Worm (Caenorhabditis elegans): ENCODE measurements around the gene tba-9.

- TF ChIP-seq tbx-11 (GFP tag; IDR thresholded peaks at IDR 0.05), result no peak
- TF ChIP-seq tra-4 (tag; optimal IDR thresholded peaks at IDR 0.05), result no peak
- no peak for TF ChIP-seq F13C5.2 (tag; optimal IDR thresholded peaks at IDR 0.05)
- TF ChIP-seq aly-1 (tag; optimal IDR thresholded peaks at IDR 0.05), result no peak
- no peak for TF ChIP-seq ama-1 (optimal IDR thresholded peaks at IDR 0.05)
- TF ChIP-seq scrt-1 (GFP tag; IDR thresholded peaks at IDR 0.05), result no peak
- TF ChIP-seq flt-1 (GFP tag; IDR thresholded peaks at IDR 0.05), result no peak
- no peak for TF ChIP-seq sea-1 (GFP tag; conservative IDR thresholded peaks at IDR 0.05)
- TF ChIP-seq tbx-37 (GFP tag; conservative IDR thresholded peaks at IDR 0.05), result no peak
- TF ChIP-seq ets-7 (tag; optimal IDR thresholded peaks at IDR 0.05), result no peak
- TF ChIP-seq hmg-4 (GFP tag; optimal IDR thresholded peaks at IDR 0.05), result no peak
Measured at ce11 chrX:3247768-3248167, 4.8 kb upstream of the tba-9 start.
